Worm (Caenorhabditis elegans) whole organism, mixed stage, embryonic: ENCODE data around the gene grk-1.

Experiments used
- ceh-83 ChIP-seq: fragments of 200-800 bp; sonication (Bioruptor generic); optimal IDR thresholded peaks from 2 replicates; lab custom pipeline; 2018; ENCODE audit warnings: mild to moderate bottlenecking, missing genetic modification characterization, missing compliant biosample characterization
- elt-3 ChIP-seq: fragments of 150-350 bp; optimal IDR thresholded peaks from 2 replicates; lab custom pipeline; 2014; ENCODE audit warnings: missing biosample characterization, missing genetic modification characterization
- lin-13 ChIP-seq: fragments of 150-350 bp; optimal IDR thresholded peaks from 2 replicates; lab custom pipeline; 2014; ENCODE audit warnings: missing biosample characterization, missing genetic modification characterization
- mab-5 ChIP-seq: fragments of 150-350 bp; optimal IDR thresholded peaks from 2 replicates; lab custom pipeline; 2014; ENCODE audit warnings: missing biosample characterization, missing genetic modification characterization
- mls-2 ChIP-seq: sonication (generic microtip); optimal IDR thresholded peaks from 2 replicates; lab custom pipeline; 2016; ENCODE audit warnings: mild to moderate bottlenecking, missing genetic modification characterization, moderate library complexity, missing compliant biosample characterization
- nhr-237 ChIP-seq: fragments of 150-350 bp; optimal IDR thresholded peaks from 2 replicates; lab custom pipeline; 2014; ENCODE audit warnings: missing biosample characterization, missing genetic modification characterization
- nhr-76 ChIP-seq: sonication (generic microtip); optimal IDR thresholded peaks from 2 replicates; lab custom pipeline; 2017; ENCODE audit warnings: missing biosample characterization, missing genetic modification characterization
- unc-39 ChIP-seq: fragments of 150-350 bp; optimal IDR thresholded peaks from 2 replicates; lab custom pipeline; 2014; ENCODE audit warnings: missing biosample characterization, missing genetic modification characterization
- zip-8 ChIP-seq: fragments of 150-350 bp; optimal IDR thresholded peaks from 2 replicates; lab custom pipeline; 2014; ENCODE audit warnings: missing biosample characterization, missing genetic modification characterization
- ztf-11 ChIP-seq: fragments of 150-350 bp; optimal IDR thresholded peaks from 2 replicates; lab custom pipeline; 2014; ENCODE audit warnings: missing biosample characterization, missing genetic modification characterization

DNA sequence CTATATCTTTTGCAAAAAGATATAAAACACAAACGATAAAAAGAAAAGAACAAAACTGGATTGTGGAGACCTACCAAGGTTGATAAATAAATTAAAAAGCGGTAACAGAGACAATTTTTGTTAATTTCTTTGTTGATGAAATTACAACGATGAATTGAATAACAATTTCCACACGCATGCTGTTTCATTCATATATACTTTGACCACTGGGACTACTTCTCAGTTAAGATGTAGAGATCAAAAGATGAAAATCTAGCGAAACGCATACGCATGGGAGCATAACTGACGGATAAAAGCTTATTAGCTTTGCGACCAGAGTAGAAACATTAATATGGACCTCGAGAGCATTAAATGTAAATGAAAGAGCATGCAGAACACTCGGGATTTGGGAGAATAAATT lies 43.0 kb downstream of the grk-1 start:
- TF ChIP-seq mab-5 (tag; lab: Kevin White, UChicago) (no peak), ztf-11 (tag; lab: Kevin White, UChicago) (no peak), zip-8 (tag; lab: Kevin White, UChicago) (no peak), unc-39 (tag; lab: Kevin White, UChicago) (no peak), mls-2 (tag; lab: Kevin White, UChicago) (no peak), lin-13 (tag; lab: Kevin White, UChicago) (no peak), elt-3 (tag; lab: Kevin White, UChicago) (no peak), ceh-83 (GFP tag; lab: Kevin White, UChicago) (no peak), nhr-237 (tag; lab: Kevin White, UChicago) (no peak), nhr-76 (no peak)
